Fruit fly (Drosophila melanogaster): ENCODE data around the gene shop.
A peak's percentile ranks its signal among the peaks of the same experiment; 100 is the strongest.

The shop gene

dm6 chrX:18848338-18849021 is at the start of gene shop (continued):
- TF ChIP-seq CG8089 (GFP tag; optimal IDR thresholded peaks at IDR 0.05) (peak; percentile 46), Gug (GFP tag; IDR thresholded peaks at IDR 0.05) (peak; percentile 76), gfzf (GFP tag; optimal IDR thresholded peaks at IDR 0.05) (no peak), CG14710 (tag; optimal IDR thresholded peaks at IDR 0.05) (peak; percentile 87), seq (GFP tag; IDR thresholded peaks at IDR 0.05) (peak; percentile 66), abd-A (tag; optimal IDR thresholded peaks at IDR 0.05) (no peak), otp (GFP tag; IDR thresholded peaks at IDR 0.05) (peak; percentile 39; the same call in 1 of the 3 replicates), hbn (GFP tag; IDR thresholded peaks at IDR 0.05; ENCODE audit: partially characterized antibody) (peak; percentile 42; the same call in 1 of the 2 replicates), CG17912 (GFP tag; optimal IDR thresholded peaks at IDR 0.05) (peak; percentile 72), Hmx (GFP tag; optimal IDR thresholded peaks at IDR 0.05) (peak; percentile 57), nerfin-1 (tag; optimal IDR thresholded peaks at IDR 0.05) (peak; percentile 81), Kr (GFP tag; optimal IDR thresholded peaks at IDR 0.05) (no peak), Hand (GFP tag; optimal IDR thresholded peaks at IDR 0.05) (peak; percentile 83), Poxn (GFP tag; IDR thresholded peaks at IDR 0.05) (no peak), CG8478 (optimal IDR thresholded peaks at IDR 0.05) (no peak), ftz-f1 (GFP tag; optimal IDR thresholded peaks at IDR 0.05) (no peak), hb (GFP tag; IDR thresholded peaks at IDR 0.05; ENCODE audit: partially characterized antibody) (no peak), kah (GFP tag; optimal IDR thresholded peaks at IDR 0.05) (no peak), Hsf (GFP tag; optimal IDR thresholded peaks at IDR 0.05) (peak; percentile 84), ham (GFP tag; IDR thresholded peaks at IDR 0.05) (no peak), CG14014 (GFP tag; IDR thresholded peaks at IDR 0.05) (peak; percentile 73; the same call in 1 of the 2 replicates), ken (GFP tag; IDR thresholded peaks at IDR 0.05) (peak; percentile 60; the same call in 1 of the 3 replicates), CG17829 (tag; optimal IDR thresholded peaks at IDR 0.05) (peak; percentile 85), oc (tag; optimal IDR thresholded peaks at IDR 0.05) (peak; percentile 28), CG10147 (GFP tag; optimal IDR thresholded peaks at IDR 0.05) (peak; percentile 90), grau (tag; optimal IDR thresholded peaks at IDR 0.05) (peak; percentile 92), dan (GFP tag; IDR thresholded peaks at IDR 0.05) (no peak), sisA (GFP tag; IDR thresholded peaks at IDR 0.05) (peak; percentile 83), Fer3 (tag; optimal IDR thresholded peaks at IDR 0.05) (peak; percentile 76), HmgZ (tag; optimal IDR thresholded peaks at IDR 0.05) (peak; percentile 80), dati (GFP tag; IDR thresholded peaks at IDR 0.05) (no peak), CG5180 (GFP tag; optimal IDR thresholded peaks at IDR 0.05) (peak; percentile 77), CG12236 (GFP tag; optimal IDR thresholded peaks at IDR 0.05) (no peak), Elba2 (GFP tag; optimal IDR thresholded peaks at IDR 0.05) (no peak), Mrtf (GFP tag; IDR thresholded peaks at IDR 0.05) (peak; percentile 51; the same call in 1 of the 3 replicates), CG1233 (GFP tag; optimal IDR thresholded peaks at IDR 0.05) (peak; percentile 84), pum (GFP tag; optimal IDR thresholded peaks at IDR 0.05) (peak; percentile 64), Mes4 (GFP tag; optimal IDR thresholded peaks at IDR 0.05) (peak; percentile 65), exex (tag; optimal IDR thresholded peaks at IDR 0.05) (no peak), CG12104 (GFP tag; optimal IDR thresholded peaks at IDR 0.05) (peak; percentile 82), CoRest (tag; optimal IDR thresholded peaks at IDR 0.05) (peak; percentile 95), al (GFP tag; IDR thresholded peaks at IDR 0.05) (peak; percentile 62), CG7963 (GFP tag; IDR thresholded peaks at IDR 0.05; ENCODE audit: partially characterized antibody) (no peak; the same call in 2 of the 3 replicates), ab (GFP tag; optimal IDR thresholded peaks at IDR 0.05) (peak; percentile 31), YL-1 (GFP tag; optimal IDR thresholded peaks at IDR 0.05) (peak; percentile 24), CG6683 (GFP tag; optimal IDR thresholded peaks at IDR 0.05) (peak; percentile 60), inv (GFP tag; IDR thresholded peaks at IDR 0.05; ENCODE audit: partially characterized antibody) (peak; percentile 36; the same call in 1 of the 2 replicates), CG8924 (tag; optimal IDR thresholded peaks at IDR 0.05) (peak; percentile 91), lola (GFP tag; optimal IDR thresholded peaks at IDR 0.05) (peak in 1 of 3 experiments; percentile 82)
